Worm (Caenorhabditis elegans): ENCODE data around the gene F07G11.4.

F07G11.4 gene

DNA sequence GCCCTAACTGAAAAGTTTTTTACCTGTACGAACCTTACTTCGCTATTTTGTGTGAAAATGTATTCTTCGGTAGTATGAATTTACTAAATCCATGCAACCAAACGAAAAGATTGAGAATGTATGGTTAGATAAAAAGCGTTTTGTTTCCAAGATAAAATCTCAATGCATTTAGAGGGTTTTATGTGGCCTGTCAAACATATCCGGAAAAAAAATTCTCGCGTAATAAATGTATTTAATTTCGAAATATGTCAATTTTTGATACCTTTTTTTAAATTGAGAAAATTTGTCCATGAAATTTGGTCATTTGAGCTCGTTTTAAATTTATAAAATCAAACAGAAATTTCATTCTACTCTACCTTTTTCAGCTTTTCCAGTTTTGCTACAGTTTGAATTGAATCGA is at the start of gene F07G11.4:
F07G11.4 (minus strand) TSS at position 101 of the 400 bp plus-strand sequence.
- TF ChIP-seq ceh-31 (tag; optimal IDR thresholded peaks at IDR 0.05) (no peak), ceh-30 (tag; optimal IDR thresholded peaks at IDR 0.05) (no peak), ets-4 (tag; optimal IDR thresholded peaks at IDR 0.05) (no peak), ceh-45 (GFP tag; IDR thresholded peaks at IDR 0.05) (no peak), zip-5 (tag; optimal IDR thresholded peaks at IDR 0.05) (no peak), tbx-7 (tag; optimal IDR thresholded peaks at IDR 0.05) (no peak), tbx-2 (tag; optimal IDR thresholded peaks at IDR 0.05) (no peak), pag-3 (tag; optimal IDR thresholded peaks at IDR 0.05; ENCODE audit: borderline replicate concordance) (no peak), unc-55 (GFP tag; optimal IDR thresholded peaks at IDR 0.05) (no peak), fax-1 (tag; optimal IDR thresholded peaks at IDR 0.05) (no peak), unc-86 (tag; optimal IDR thresholded peaks at IDR 0.05) (no peak), ahr-1 (tag; optimal IDR thresholded peaks at IDR 0.05) (no peak), K02D7.2 (tag; optimal IDR thresholded peaks at IDR 0.05) (no peak), dve-1 (tag; optimal IDR thresholded peaks at IDR 0.05) (no peak), eyg-1 (tag; optimal IDR thresholded peaks at IDR 0.05) (no peak), T23F11.4 (GFP tag; optimal IDR thresholded peaks at IDR 0.05) (no peak), ceh-34 (tag; optimal IDR thresholded peaks at IDR 0.05) (no peak), ztf-16 (tag; optimal IDR thresholded peaks at IDR 0.05) (no peak)

DNA sequence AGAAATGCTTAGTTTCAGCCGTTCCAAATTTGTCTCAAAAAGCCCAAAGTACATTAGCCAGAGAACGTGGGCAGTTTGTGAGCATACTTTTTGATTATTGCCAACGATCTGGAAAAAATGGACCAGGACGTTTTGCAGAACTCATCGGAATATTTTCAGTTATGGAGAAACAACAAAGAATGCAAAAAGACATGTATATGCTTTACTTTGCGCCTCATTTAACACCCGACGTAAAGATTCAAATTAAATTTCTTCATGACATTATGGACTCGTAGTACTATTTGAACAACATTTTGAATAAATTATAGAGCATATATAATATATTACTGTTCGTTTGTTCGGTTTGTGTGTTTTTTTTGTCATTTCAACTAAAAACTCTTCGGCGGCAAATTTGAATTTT is 48.4 kb upstream of the F07G11.4 start, which contains the start of gene srh-244:
srh-244 (plus strand) TSS at position 301 of the 400 bp plus-strand sequence.
- TF ChIP-seq hlh-13 (GFP tag; optimal IDR thresholded peaks at IDR 0.05) (no peak), unc-3 (GFP tag; conservative IDR thresholded peaks at IDR 0.05) (no peak), unc-3 (tag; optimal IDR thresholded peaks at IDR 0.05) (no peak), gmeb-2 (tag; optimal IDR thresholded peaks at IDR 0.05) (no peak), lim-6 (tag; optimal IDR thresholded peaks at IDR 0.05) (no peak), pax-1 (tag; optimal IDR thresholded peaks at IDR 0.05) (no peak), sox-2 (GFP tag; IDR thresholded peaks at IDR 0.05) (no peak), ceh-45 (GFP tag; IDR thresholded peaks at IDR 0.05) (no peak), pha-4 (tag; optimal IDR thresholded peaks at IDR 0.05) (no peak), ceh-2 (tag; optimal IDR thresholded peaks at IDR 0.05) (no peak), hlh-15 (tag; optimal IDR thresholded peaks at IDR 0.05) (no peak), nhr-11 (tag; optimal IDR thresholded peaks at IDR 0.05) (no peak), syd-9 (tag; optimal IDR thresholded peaks at IDR 0.05) (no peak), zip-5 (tag; optimal IDR thresholded peaks at IDR 0.05) (no peak), ceh-34 (tag; optimal IDR thresholded peaks at IDR 0.05) (no peak), ttx-3 (tag; optimal IDR thresholded peaks at IDR 0.05) (no peak), ceh-14 (tag; optimal IDR thresholded peaks at IDR 0.05) (no peak), ets-4 (tag; optimal IDR thresholded peaks at IDR 0.05) (no peak), ceh-31 (tag; optimal IDR thresholded peaks at IDR 0.05) (no peak)

DNA sequence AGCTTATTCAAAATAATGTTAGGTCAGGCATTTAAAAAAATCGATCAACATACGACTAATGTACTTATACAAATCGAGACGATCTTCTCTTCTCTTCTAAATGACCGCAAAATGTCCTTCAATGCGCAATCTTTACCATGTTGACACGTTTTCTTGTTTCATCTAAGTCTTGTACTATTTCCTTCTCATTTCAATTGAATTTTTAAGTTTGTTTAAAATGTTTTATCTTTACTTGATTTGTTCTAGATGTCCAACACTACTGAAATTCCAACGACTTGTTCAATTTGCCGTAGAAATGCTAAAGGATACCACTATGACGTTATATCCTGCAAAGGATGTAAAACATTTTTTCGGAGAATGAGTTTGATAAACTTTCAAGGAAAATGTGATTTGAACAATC is 46.8 kb upstream of the F07G11.4 start, which contains the start of the genes nhr-263 and nhr-148:
nhr-263 (minus strand) TSS at position 101 of the 400 bp plus-strand sequence.
nhr-148 (plus strand) TSS at position 215 of the 400 bp plus-strand sequence.
- TF ChIP-seq unc-42 (tag; optimal IDR thresholded peaks at IDR 0.05), result no peak
- TF ChIP-seq fax-1 (tag; optimal IDR thresholded peaks at IDR 0.05), result no peak
- TF ChIP-seq madf-2 (tag; optimal IDR thresholded peaks at IDR 0.05), result no peak
- TF ChIP-seq ceh-31 (tag; optimal IDR thresholded peaks at IDR 0.05), result no peak
- no peak for TF ChIP-seq dmd-4 (tag; optimal IDR thresholded peaks at IDR 0.05; ENCODE audit: borderline replicate concordance)
- no peak for TF ChIP-seq ahr-1 (tag; optimal IDR thresholded peaks at IDR 0.05)
- TF ChIP-seq dve-1 (tag; optimal IDR thresholded peaks at IDR 0.05), result no peak
- TF ChIP-seq ceh-22 (tag; optimal IDR thresholded peaks at IDR 0.05), result no peak

DNA sequence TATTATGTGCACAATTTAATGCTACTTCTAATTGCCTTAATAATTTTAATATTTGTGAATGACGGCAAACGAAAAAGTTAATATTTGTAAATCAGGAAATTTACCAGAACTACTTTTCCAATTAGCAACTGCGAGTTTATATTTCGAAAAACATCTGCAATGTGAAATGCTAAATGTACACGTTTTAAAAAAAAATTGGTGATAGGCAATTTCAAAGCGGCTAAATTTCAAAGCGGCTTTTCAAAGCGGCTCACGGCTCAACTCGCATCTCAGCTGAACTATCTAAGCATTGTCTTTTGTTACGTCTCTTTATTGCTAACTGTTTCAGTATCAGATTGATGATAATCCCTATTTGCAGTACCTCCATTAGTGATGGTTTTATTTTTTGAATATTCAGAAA is 44.7 kb upstream of the F07G11.4 start, which contains the start of gene srh-187:
srh-187 (minus strand) TSS at position 101 of the 400 bp plus-strand sequence.
- TF ChIP-seq hlh-6 (tag; optimal IDR thresholded peaks at IDR 0.05) (no peak), F13H6.1 (tag; optimal IDR thresholded peaks at IDR 0.05) (no peak), syd-9 (tag; optimal IDR thresholded peaks at IDR 0.05) (no peak), eyg-1 (tag; optimal IDR thresholded peaks at IDR 0.05) (no peak), ceh-48 (tag; optimal IDR thresholded peaks at IDR 0.05) (no peak), madf-2 (tag; optimal IDR thresholded peaks at IDR 0.05) (no peak), ceh-30 (tag; optimal IDR thresholded peaks at IDR 0.05) (no peak), hlh-8 (tag; optimal IDR thresholded peaks at IDR 0.05) (no peak), ceh-34 (tag; optimal IDR thresholded peaks at IDR 0.05) (no peak), elt-4 (tag; optimal IDR thresholded peaks at IDR 0.05) (no peak), gmeb-2 (tag; optimal IDR thresholded peaks at IDR 0.05) (no peak), ref-2 (tag; optimal IDR thresholded peaks at IDR 0.05) (no peak), odd-2 (tag; optimal IDR thresholded peaks at IDR 0.05) (no peak), T23F11.4 (GFP tag; optimal IDR thresholded peaks at IDR 0.05) (no peak), lin-11 (tag; optimal IDR thresholded peaks at IDR 0.05) (no peak), ceh-2 (tag; optimal IDR thresholded peaks at IDR 0.05) (no peak)
